Worm (Caenorhabditis elegans) whole organism, L4 larva: ENCODE measurements around the gene C05C12.5.
"Not testable (repeated sequence)": the region's sequence is repeated elsewhere in the genome, so short reads cannot be mapped to it uniquely, and the experiment has no call there.

ENCODE experiments used
- F37D6.2 ChIP-seq: sonication (generic microtip); optimal IDR thresholded peaks from 2 replicates; lab custom pipeline; 2016; ENCODE audit warnings: mild to moderate bottlenecking, missing genetic modification characterization, missing compliant biosample characterization
- T26A8.4 ChIP-seq: fragments of 200-800 bp; sonication (Bioruptor generic); IDR thresholded peaks from 2 replicates; pipeline ENCODE4 v1.3.6; 2022; ENCODE audit warnings: missing genetic modification characterization, missing compliant biosample characterization
- Y105C5A.15 ChIP-seq: fragments of 200-800 bp; sonication (Bioruptor generic); IDR thresholded peaks from 2 replicates; pipeline ENCODE4 v1.3.6; 2022; ENCODE audit warnings: missing genetic modification characterization, missing compliant biosample characterization
- Y75B8A.6 ChIP-seq: fragments of 200-800 bp; sonication (Bioruptor generic); IDR thresholded peaks from 2 replicates; pipeline ENCODE4 v1.3.6; 2022; ENCODE audit warnings: missing genetic modification reagents, missing genetic modification characterization, missing compliant biosample characterization
- ZK337.2 ChIP-seq: fragments of 200-800 bp; sonication (Bioruptor generic); IDR thresholded peaks from 2 replicates; pipeline ENCODE4 v1.3.6; 2022; ENCODE audit warnings: missing genetic modification reagents, missing genetic modification characterization, missing compliant biosample characterization
- aha-1 ChIP-seq: fragments of 150-350 bp; peaks from one replicate; lab custom pipeline; 2014; ENCODE audit warnings: missing biosample characterization, missing genetic modification characterization
- ama-1 ChIP-seq: fragments of 150-350 bp; optimal IDR thresholded peaks from 2 replicates; lab custom pipeline; 2014; ENCODE audit warnings: inconsistent platforms, mixed read lengths
- ceh-82 ChIP-seq: sonication (generic microtip); optimal IDR thresholded peaks from 2 replicates; lab custom pipeline; 2017; ENCODE audit warnings: missing biosample characterization, missing genetic modification characterization
- daf-12 ChIP-seq: fragments of 150-350 bp; optimal IDR thresholded peaks from 2 replicates; lab custom pipeline; 2014; ENCODE audit warnings: missing biosample characterization, missing genetic modification reagents, missing genetic modification characterization
- daf-16 ChIP-seq, 3 experiments: sonication (generic microtip); optimal IDR thresholded peaks; 2 replicates each; lab custom pipeline; 2016 to 2017; ENCODE audit warnings: missing genetic modification characterization in 3 of 3, missing genetic modification reagents in 3 of 3, mild to moderate bottlenecking in 2 of 3, missing compliant biosample characterization in 2 of 3, missing biosample characterization in 1 of 3, moderate library complexity in 1 of 3
- daf-8 ChIP-seq: fragments of 200-800 bp; sonication (Bioruptor generic); IDR thresholded peaks from 2 replicates; pipeline ENCODE4 v1.3.6; 2022; ENCODE audit warnings: missing genetic modification characterization, missing compliant biosample characterization
- dve-1 ChIP-seq: sonication (generic microtip); optimal IDR thresholded peaks from 2 replicates; lab custom pipeline; 2017; ENCODE audit warnings: antibody characterized with exemption, mild to moderate bottlenecking, missing genetic modification characterization, missing compliant biosample characterization; ENCODE audit not compliant: insufficient read depth
- egl-27 ChIP-seq: sonication (generic microtip); optimal IDR thresholded peaks from 3 replicates; lab custom pipeline; 2017; ENCODE audit warnings: missing biosample characterization, missing genetic modification reagents, missing genetic modification characterization
- egl-43 ChIP-seq: fragments of 200-800 bp; sonication (Bioruptor generic); IDR thresholded peaks from 2 replicates; pipeline ENCODE4 v1.3.6; 2022; ENCODE audit warnings: missing genetic modification reagents, missing genetic modification characterization, missing compliant biosample characterization
- fkh-10 ChIP-seq: fragments of 150-350 bp; optimal IDR thresholded peaks from 2 replicates; lab custom pipeline; 2014; ENCODE audit warnings: missing biosample characterization, missing genetic modification reagents, missing genetic modification characterization
- hif-1 ChIP-seq, 2 experiments: sonication (generic microtip); optimal IDR thresholded peaks; 2 replicates each; lab custom pipeline; 2016 to 2017; ENCODE audit warnings: missing compliant biosample characterization in 2 of 2, missing genetic modification characterization in 2 of 2, missing genetic modification reagents in 2 of 2, missing genotype in 2 of 2, mild to moderate bottlenecking in 1 of 2
- hlh-11 ChIP-seq: fragments of 200-800 bp; sonication (Bioruptor generic); optimal IDR thresholded peaks from 2 replicates; lab custom pipeline; 2018; ENCODE audit warnings: mild to moderate bottlenecking, missing genetic modification characterization, missing compliant biosample characterization
- lim-7 ChIP-seq: fragments of 200-800 bp; sonication (Bioruptor generic); IDR thresholded peaks from 2 replicates; pipeline ENCODE4 v1.3.6; 2022; ENCODE audit warnings: missing genetic modification characterization, missing compliant biosample characterization
- lin-15B ChIP-seq: fragments of 150-350 bp; sonication (generic microtip); optimal IDR thresholded peaks from 3 replicates; lab custom pipeline; 2014; ENCODE audit warnings: missing biosample characterization, missing genetic modification characterization
- lin-29 ChIP-seq: fragments of 200-800 bp; sonication (Bioruptor generic); IDR thresholded peaks from 2 replicates; pipeline ENCODE4 v1.3.6; 2022; ENCODE audit warnings: missing genetic modification reagents, missing genetic modification characterization, missing compliant biosample characterization
- madf-5 ChIP-seq, 2 experiments: fragments of 200-800 bp; sonication (Bioruptor generic); IDR thresholded peaks; 2 replicates each; pipeline ENCODE4 v1.3.6; 2022; ENCODE audit warnings: missing compliant biosample characterization in 2 of 2, missing genetic modification characterization in 2 of 2
- madf-9 ChIP-seq: fragments of 200-800 bp; sonication (Bioruptor generic); conservative IDR thresholded peaks from 2 replicates; pipeline ENCODE4 v1.3.6; 2022; ENCODE audit warnings: missing genetic modification reagents, missing genetic modification characterization, missing compliant biosample characterization
- mdt-29 ChIP-seq: fragments of 200-800 bp; sonication (Bioruptor generic); IDR thresholded peaks from 2 replicates; pipeline ENCODE4 v1.3.6; 2022; ENCODE audit warnings: missing genetic modification reagents, missing genetic modification characterization, missing compliant biosample characterization
- mep-1 ChIP-seq: fragments of 150-350 bp; sonication (generic microtip); optimal IDR thresholded peaks from 3 replicates; lab custom pipeline; 2014; ENCODE audit warnings: missing biosample characterization, missing genetic modification characterization
- mxl-3 ChIP-seq: fragments of 200-800 bp; sonication (Bioruptor generic); optimal IDR thresholded peaks from 2 replicates; lab custom pipeline; 2018; ENCODE audit warnings: mild to moderate bottlenecking, missing genetic modification characterization, missing compliant biosample characterization
- nhr-102 ChIP-seq: sonication (generic microtip); optimal IDR thresholded peaks from 2 replicates; lab custom pipeline; 2016; ENCODE audit warnings: mild to moderate bottlenecking, missing genetic modification characterization, moderate library complexity, missing compliant biosample characterization
- nhr-11 ChIP-seq: fragments of 150-350 bp; optimal IDR thresholded peaks from 2 replicates; lab custom pipeline; 2014; ENCODE audit warnings: missing biosample characterization, missing genetic modification characterization
- nhr-28 ChIP-seq: fragments of 150-350 bp; optimal IDR thresholded peaks from 2 replicates; lab custom pipeline; 2014; ENCODE audit warnings: missing biosample characterization, missing genetic modification characterization
- nhr-77 ChIP-seq: fragments of 150-350 bp; optimal IDR thresholded peaks from 2 replicates; lab custom pipeline; 2014; ENCODE audit warnings: missing biosample characterization, missing genetic modification characterization
- pha-4 ChIP-seq, 2 experiments: fragments of 150-350 bp in 1 of 2; fragments of 200-800 bp in 1 of 2; sonication (Bioruptor generic) in 1 of 2; IDR thresholded peaks in 1 of 2; optimal IDR thresholded peaks in 1 of 2; 2 replicates each; pipeline versions ENCODE4 v1.3.6 to Lab custom; 2014 to 2022; ENCODE audit warnings: missing genetic modification characterization in 2 of 2, missing genetic modification reagents in 2 of 2, missing biosample characterization in 1 of 2, missing compliant biosample characterization in 1 of 2
- rbr-2 ChIP-seq: sonication (generic microtip); optimal IDR thresholded peaks from 2 replicates; lab custom pipeline; 2016; ENCODE audit warnings: missing genotype, missing genetic modification characterization, missing compliant biosample characterization
- set-16 ChIP-seq: fragments of 200-800 bp; sonication (Bioruptor generic); IDR thresholded peaks from 2 replicates; pipeline ENCODE4 v1.3.6; 2022; ENCODE audit warnings: missing genetic modification reagents, missing genetic modification characterization, missing compliant biosample characterization
- snpc-1.2 ChIP-seq: fragments of 200-800 bp; sonication (Bioruptor generic); IDR thresholded peaks from 2 replicates; pipeline ENCODE4 v1.3.6; 2022; ENCODE audit warnings: missing genetic modification reagents, missing genetic modification characterization, missing compliant biosample characterization
- tag-97 ChIP-seq: fragments of 200-800 bp; sonication (Bioruptor generic); IDR thresholded peaks from 2 replicates; pipeline ENCODE4 v1.3.6; 2022; ENCODE audit warnings: missing genetic modification characterization, missing compliant biosample characterization
- unc-62 ChIP-seq, 3 experiments: fragments of 150-350 bp in 1 of 3; sonication (generic microtip); optimal IDR thresholded peaks in 2 of 3; peaks in 1 of 3; 1 replicate in 1 of 3; 2 replicates in 2 of 3; lab custom pipeline; 2014 to 2017; ENCODE audit warnings: missing biosample characterization in 3 of 3, missing genetic modification characterization in 3 of 3, missing genetic modification reagents in 3 of 3, missing genotype in 1 of 3
- vab-7 ChIP-seq: fragments of 200-800 bp; sonication (Bioruptor generic); IDR thresholded peaks from 2 replicates; pipeline ENCODE4 v1.3.6; 2022; ENCODE audit warnings: missing genetic modification reagents, missing genetic modification characterization, missing compliant biosample characterization
- ztf-11 ChIP-seq: fragments of 150-350 bp; optimal IDR thresholded peaks from 2 replicates; lab custom pipeline; 2014; ENCODE audit warnings: missing biosample characterization, missing genetic modification characterization

C05C12.5 gene

ce11 chrIV:11226545-11226944 is 34.4 kb downstream of the C05C12.5 start:
- no peak for TF ChIP-seq daf-12
- TF ChIP-seq mep-1 (tag; lab: Kevin White, UChicago): peak; percentile 55
- peak; percentile 15 for TF ChIP-seq aha-1
- no peak for TF ChIP-seq Y75B8A.6
- TF ChIP-seq, all 104 proteins: peak for 2

- peak; percentile 7 for TF ChIP-seq hlh-11 (tag; lab: Kevin White, UChicago)
- peak; percentile 31; the same call in 1 of the 2 replicates for TF ChIP-seq snpc-1.2 (GFP tag; lab: Robert Waterston, UW)
- TF ChIP-seq egl-43 (GFP tag; lab: Robert Waterston, UW): peak; percentile 66; the same call in 1 of the 2 replicates
- TF ChIP-seq set-16: peak; percentile 99
- TF ChIP-seq pha-4 (GFP tag; IDR thresholded peaks at IDR 0.05; lab: Robert Waterston, UW): peak; percentile 22; the same call in 1 of the 2 replicates
- not testable (repeated sequence) for TF ChIP-seq pha-4 (tag; optimal IDR thresholded peaks at IDR 0.05; lab: Kevin White, UChicago)
- TF ChIP-seq T26A8.4: peak; percentile 61; the same call in 1 of the 2 replicates
- TF ChIP-seq madf-5 (GFP tag; IDR thresholded peaks at IDR 0.05; lab: Robert Waterston, UW): peak in 1 of 2 experiments; percentile 92; a peak in 2 of 4 replicates
These were observed 35.1 kb downstream of the C05C12.5 start for ce11 chrIV:11225715-11226475.

DNA sequence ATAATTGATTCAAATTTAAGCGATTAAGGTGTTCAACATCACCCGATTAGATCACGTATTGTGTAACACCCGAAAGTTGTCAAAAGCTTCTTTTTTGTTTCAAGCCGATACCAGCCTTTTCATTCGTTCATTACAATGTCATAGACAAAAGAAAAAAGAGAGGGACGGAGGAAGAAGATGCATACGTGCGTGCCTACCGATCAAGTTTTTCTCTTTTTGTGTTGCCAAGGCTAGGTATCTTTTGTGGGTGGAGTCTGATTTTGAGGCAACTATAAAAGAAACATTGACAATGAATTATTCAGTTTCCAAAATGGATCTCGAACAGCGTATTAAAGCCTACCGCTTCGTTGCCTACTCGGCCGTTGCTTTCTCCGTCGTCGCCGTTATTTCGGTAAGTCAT is 35.8 kb downstream of the C05C12.5 start, which contains the start of gene col-125:
TSS of gene col-125 (plus strand) at position 301 of the 400 bp plus-strand sequence.
- TF ChIP-seq ztf-11: no peak
- peak; percentile 28 for TF ChIP-seq ama-1
- peak; percentile 23 for TF ChIP-seq aha-1

DNA sequence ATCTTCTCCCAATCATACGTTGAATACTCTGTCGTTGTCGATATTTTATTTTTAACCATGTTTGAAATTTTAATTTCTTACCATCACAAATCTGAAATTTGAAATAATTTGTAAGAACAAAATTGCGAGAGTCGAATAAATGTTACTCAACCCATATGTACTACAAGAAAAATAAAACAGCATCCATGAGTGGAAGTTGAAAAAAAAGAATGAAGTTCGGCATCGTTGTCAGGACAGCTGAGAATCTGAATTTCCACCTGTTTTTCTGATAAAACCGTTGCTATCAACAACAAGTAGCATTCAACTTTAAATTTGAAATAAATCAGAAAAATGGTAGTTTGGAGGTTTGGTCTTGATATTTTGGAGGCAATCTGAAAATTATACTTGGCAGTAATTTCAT is 37.1 kb downstream of the C05C12.5 start, which contains the start of gene C29F4.3:
TSS of gene C29F4.3 (minus strand) at position 101 of the 400 bp plus-strand sequence.
- TF ChIP-seq F37D6.2 (no peak), snpc-1.2 (GFP tag; lab: Robert Waterston, UW) (no peak), lim-7 (no peak), egl-27 (no peak), madf-9 (GFP tag; lab: Robert Waterston, UW) (no peak), hif-1 (tag; optimal IDR thresholded peaks at IDR 0.05; lab: Kevin White, UChicago) (no peak)

DNA sequence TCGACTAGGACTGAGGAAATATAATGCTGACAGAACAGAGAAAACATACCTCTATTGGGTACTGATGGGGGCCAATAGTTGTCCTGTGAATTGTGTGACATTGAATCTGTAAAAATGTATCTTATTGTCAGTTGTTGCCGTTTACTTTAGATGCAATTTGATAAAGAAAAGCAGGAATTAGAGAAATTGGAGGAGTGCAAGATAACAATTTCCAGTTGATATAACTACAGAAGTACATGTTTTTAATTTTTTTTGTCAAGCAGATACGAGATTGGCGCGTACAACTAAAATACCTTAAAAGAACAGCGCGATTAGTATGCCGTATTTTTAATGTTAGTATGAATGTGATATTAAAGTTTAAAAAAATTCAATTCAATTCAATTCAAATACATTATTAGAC is 42.9 kb downstream of the C05C12.5 start, which contains the start of gene zip-6:
TSS of gene zip-6 (minus strand) at position 101 of the 400 bp plus-strand sequence.
- TF ChIP-seq nhr-77 (tag; lab: Kevin White, UChicago) (no peak), tag-97 (GFP tag; lab: Robert Waterston, UW) (no peak), Y105C5A.15 (GFP tag; lab: Robert Waterston, UW) (no peak), unc-62 (GFP tag; optimal IDR thresholded peaks at IDR 0.05 in 1 of 2; lab: Kevin White, UChicago) (peak in 1 of 2 experiments; percentile 53), unc-62 (tag; optimal IDR thresholded peaks at IDR 0.05; lab: Kevin White, UChicago) (no peak), fkh-10 (GFP tag; lab: Kevin White, UChicago) (no peak)

DNA sequence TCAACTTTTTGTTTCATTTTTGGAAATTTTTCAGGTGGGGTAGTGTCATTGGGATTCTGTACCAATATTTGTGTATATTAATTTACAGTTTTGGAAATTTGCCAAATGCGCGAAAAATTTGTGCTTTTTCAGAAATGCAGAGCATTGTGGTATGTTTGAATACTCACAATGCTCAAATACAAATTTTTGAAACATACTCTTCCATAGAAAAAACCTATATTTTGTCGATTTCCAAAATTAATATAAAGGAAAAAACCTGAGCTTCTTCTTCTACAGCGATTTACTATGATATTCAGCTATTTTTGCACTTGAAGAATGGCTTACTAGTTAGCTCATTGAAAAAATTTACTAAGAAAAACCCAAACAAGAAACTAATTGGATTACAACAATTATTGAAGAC is 48.0 kb downstream of the C05C12.5 start:
- no peak for TF ChIP-seq lin-15B (tag; lab: Kevin White, UChicago)
- peak; percentile 90 for TF ChIP-seq aha-1
- TF ChIP-seq vab-7: no peak
- no peak for TF ChIP-seq mxl-3 (GFP tag; lab: Kevin White, UChicago)

DNA sequence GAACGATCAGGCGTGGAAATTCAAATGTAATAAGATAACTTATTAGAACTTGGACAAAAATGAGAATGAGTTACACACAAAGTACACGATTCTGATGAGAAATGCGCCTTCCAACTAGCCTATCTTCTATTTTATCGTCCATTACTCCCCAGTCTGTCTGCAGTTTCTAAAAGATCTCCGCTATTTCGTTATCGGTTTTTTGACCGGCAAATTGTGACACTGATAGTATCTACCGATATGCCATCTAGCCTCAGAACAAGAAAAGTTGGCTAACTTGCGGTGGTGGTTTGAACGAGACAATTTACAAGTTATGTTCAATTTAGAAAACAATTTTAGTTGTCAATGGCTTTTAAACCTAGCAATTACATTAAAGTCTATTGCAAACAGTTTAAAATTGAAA is 49.4 kb downstream of the C05C12.5 start:
- TF ChIP-seq ZK337.2 (GFP tag; lab: Robert Waterston, UW) (no peak), daf-8 (GFP tag; lab: Robert Waterston, UW) (no peak), nhr-28 (tag; lab: Kevin White, UChicago) (peak; percentile 87), mdt-29 (GFP tag; lab: Robert Waterston, UW) (no peak), aha-1 (peak; percentile 86), daf-16 (GFP tag; optimal IDR thresholded peaks at IDR 0.05; lab: Kevin White, UChicago) (no peak), daf-16 (tag; optimal IDR thresholded peaks at IDR 0.05; lab: Kevin White, UChicago) (peak; percentile 15), nhr-11 (tag; lab: Kevin White, UChicago) (no peak), daf-12 (no peak), lin-29 (GFP tag; lab: Robert Waterston, UW) (no peak), ztf-11 (no peak), rbr-2 (no peak), dve-1 (tag; lab: Kevin White, UChicago) (peak; percentile 50), ceh-82 (tag; lab: Kevin White, UChicago) (no peak), nhr-102 (no peak)
